Fruit fly (Drosophila melanogaster) whole organism, embryonic: ENCODE data around the gene SP1173.

Experiments used
- Asciz ChIP-seq: fragments of 200-800 bp; sonication (Bioruptor generic); optimal IDR thresholded peaks from 2 replicates; lab custom pipeline; 2017; ENCODE audit warnings: missing biosample characterization, mild to moderate bottlenecking, missing genetic modification characterization, missing genetic modification reagents
- BEAF-32 ChIP-seq: fragments of 200-800 bp; sonication (Bioruptor generic); optimal IDR thresholded peaks from 3 replicates; lab custom pipeline; 2017; ENCODE audit warnings: missing biosample characterization, missing genetic modification characterization, mild to moderate bottlenecking, moderate library complexity, missing genetic modification reagents
- BtbVII ChIP-seq: fragments of 200-800 bp; sonication (Bioruptor generic); optimal IDR thresholded peaks from 3 replicates; lab custom pipeline; 2017; ENCODE audit warnings: missing biosample characterization, mild to moderate bottlenecking, missing genetic modification characterization
- CG10366 ChIP-seq: fragments of 200-800 bp; sonication (Bioruptor generic); IDR thresholded peaks from 2 replicates; pipeline ENCODE4 v1.3.6; 2022; ENCODE audit warnings: missing biosample characterization, missing genetic modification characterization
- CG11093 ChIP-seq: fragments of 200-800 bp; sonication (Bioruptor generic); IDR thresholded peaks from 3 replicates; pipeline ENCODE4 v1.3.6; 2022; ENCODE audit warnings: missing biosample characterization, missing genetic modification characterization
- CG11504 ChIP-seq: fragments of 200-800 bp; sonication (Bioruptor generic); optimal IDR thresholded peaks from 3 replicates; lab custom pipeline; 2019; ENCODE audit warnings: missing biosample characterization, mild to moderate bottlenecking, missing genetic modification characterization, moderate library complexity
- CG12155 ChIP-seq: fragments of 200-800 bp; sonication (Bioruptor generic); optimal IDR thresholded peaks from 3 replicates; lab custom pipeline; 2016; ENCODE audit warnings: missing biosample characterization, missing genetic modification characterization
- CG1233 ChIP-seq: fragments of 200-800 bp; sonication (Bioruptor generic); optimal IDR thresholded peaks from 4 replicates; lab custom pipeline; 2018; ENCODE audit warnings: missing biosample characterization, mild to moderate bottlenecking, missing genetic modification characterization
- CG12769 ChIP-seq: fragments of 200-800 bp; sonication (Bioruptor generic); optimal IDR thresholded peaks from 2 replicates; lab custom pipeline; 2019; ENCODE audit warnings: missing biosample characterization, mild to moderate bottlenecking, missing genetic modification characterization, moderate library complexity
- CG14860 ChIP-seq: fragments of 200-800 bp; sonication (Bioruptor generic); IDR thresholded peaks from 3 replicates; pipeline ENCODE4 v1.3.6; 2022; ENCODE audit warnings: missing biosample characterization, missing genetic modification characterization; ENCODE audit not compliant: partially characterized antibody
- CG18599 ChIP-seq: fragments of 200-800 bp; sonication (Bioruptor generic); optimal IDR thresholded peaks from 3 replicates; lab custom pipeline; 2017; ENCODE audit warnings: missing biosample characterization, missing genetic modification characterization, mild to moderate bottlenecking, moderate library complexity, missing genetic modification reagents
- CG2678 ChIP-seq: fragments of 200-800 bp; sonication (Bioruptor generic); optimal IDR thresholded peaks from 3 replicates; lab custom pipeline; 2019; ENCODE audit warnings: missing biosample characterization, mild to moderate bottlenecking, missing genetic modification characterization, moderate library complexity
- CG2875 ChIP-seq: fragments of 200-800 bp; sonication (Bioruptor generic); optimal IDR thresholded peaks from 2 replicates; lab custom pipeline; 2017; ENCODE audit warnings: missing biosample characterization, mild to moderate bottlenecking, missing genetic modification characterization, missing genetic modification reagents
- CG4282 ChIP-seq: fragments of 200-800 bp; sonication (Bioruptor generic); optimal IDR thresholded peaks from 2 replicates; lab custom pipeline; 2016; ENCODE audit warnings: missing biosample characterization, missing genetic modification characterization
- CG8944 ChIP-seq: fragments of 200-800 bp; sonication (Bioruptor generic); optimal IDR thresholded peaks from 3 replicates; lab custom pipeline; 2016; ENCODE audit warnings: missing biosample characterization, missing genetic modification characterization
- Dll ChIP-seq: fragments of 200-800 bp; sonication (Bioruptor generic); IDR thresholded peaks from 4 replicates; pipeline ENCODE4 v1.3.6; 2022; ENCODE audit warnings: missing biosample characterization, missing genetic modification characterization; ENCODE audit not compliant: partially characterized antibody
- Drgx ChIP-seq: fragments of 200-800 bp; sonication (Bioruptor generic); IDR thresholded peaks from 2 replicates; pipeline ENCODE4 v1.3.6; 2022; ENCODE audit warnings: missing biosample characterization, missing genetic modification characterization
- Fer1 ChIP-seq: fragments of 200-800 bp; sonication (Bioruptor generic); optimal IDR thresholded peaks from 2 replicates; lab custom pipeline; 2017; ENCODE audit warnings: missing biosample characterization, mild to moderate bottlenecking, missing genetic modification characterization
- Hr51 ChIP-seq, 2 experiments: fragments of 200-800 bp; sonication (Bioruptor generic); optimal IDR thresholded peaks; 2 replicates in 1 of 2; 3 replicates in 1 of 2; lab custom pipeline; 2016 to 2018; ENCODE audit warnings: missing biosample characterization in 2 of 2, missing genetic modification characterization in 2 of 2, mild to moderate bottlenecking in 1 of 2, moderate library complexity in 1 of 2
- MBD-R2 ChIP-seq: fragments of 200-800 bp; sonication (Bioruptor generic); IDR thresholded peaks from 2 replicates; pipeline ENCODE4 v1.3.6; 2022; ENCODE audit warnings: missing biosample characterization, missing genetic modification characterization
- Myb ChIP-seq: fragments of 200-800 bp; sonication (Bioruptor generic); optimal IDR thresholded peaks from 2 replicates; lab custom pipeline; 2016; ENCODE audit warnings: missing biosample characterization, missing genetic modification characterization
- NfI ChIP-seq: fragments of 200-800 bp; sonication (Bioruptor generic); optimal IDR thresholded peaks from 3 replicates; lab custom pipeline; 2018; ENCODE audit warnings: missing biosample characterization, mild to moderate bottlenecking, missing genetic modification characterization, moderate library complexity
- PHDP ChIP-seq: fragments of 200-800 bp; sonication (Bioruptor generic); optimal IDR thresholded peaks from 3 replicates; lab custom pipeline; 2018; ENCODE audit warnings: missing biosample characterization, mild to moderate bottlenecking, missing genetic modification characterization, moderate library complexity
- Sry-δ ChIP-seq: fragments of 200-800 bp; sonication (Bioruptor generic); optimal IDR thresholded peaks from 2 replicates; lab custom pipeline; 2016; ENCODE audit warnings: missing biosample characterization, missing genetic modification characterization
- Stat92E ChIP-seq, 3 experiments: fragments of >200 bp in 2 of 3; fragments of 200-800 bp in 1 of 3; sonication (Bioruptor generic) in 1 of 3; optimal IDR thresholded peaks; 2 replicates each; lab custom pipeline; 2017 to 2019; ENCODE audit warnings: missing biosample characterization in 3 of 3, missing genetic modification characterization in 3 of 3, mild to moderate bottlenecking in 1 of 3, moderate library complexity in 1 of 3
- ase ChIP-seq: fragments of 200-800 bp; sonication (Bioruptor generic); IDR thresholded peaks from 3 replicates; pipeline ENCODE4 v1.3.6; 2022; ENCODE audit warnings: missing biosample characterization, missing genetic modification characterization
- chn ChIP-seq: fragments of 200-800 bp; sonication (Bioruptor generic); optimal IDR thresholded peaks from 2 replicates; lab custom pipeline; 2016; ENCODE audit warnings: missing biosample characterization, missing genetic modification characterization
- corto ChIP-seq: fragments of 200-800 bp; sonication (Bioruptor generic); optimal IDR thresholded peaks from 2 replicates; lab custom pipeline; 2016; ENCODE audit warnings: missing biosample characterization, mild to moderate bottlenecking, missing genetic modification characterization, moderate library complexity
- da ChIP-seq: fragments of 200-800 bp; sonication (Bioruptor generic); optimal IDR thresholded peaks from 2 replicates; lab custom pipeline; 2016; ENCODE audit warnings: missing biosample characterization, missing genetic modification characterization
- fd64A ChIP-seq: fragments of 200-800 bp; sonication (Bioruptor generic); optimal IDR thresholded peaks from 3 replicates; lab custom pipeline; 2018; ENCODE audit warnings: missing biosample characterization, mild to moderate bottlenecking, missing genetic modification characterization
- hb ChIP-seq: fragments of 200-800 bp; sonication (Bioruptor generic); IDR thresholded peaks from 3 replicates; pipeline ENCODE4 v1.3.6; 2022; ENCODE audit warnings: missing biosample characterization, missing genetic modification characterization; ENCODE audit not compliant: partially characterized antibody
- hkb ChIP-seq, 2 experiments: fragments of 200-800 bp in 1 of 2; fragments of >200 bp in 1 of 2; sonication (Bioruptor generic) in 1 of 2; IDR thresholded peaks in 1 of 2; optimal IDR thresholded peaks in 1 of 2; 2 replicates each; pipeline versions ENCODE4 v1.3.6 to Lab custom; 2017 to 2022; ENCODE audit warnings: missing biosample characterization in 1 of 2, missing genetic modification characterization in 1 of 2
- jumu ChIP-seq: fragments of 200-800 bp; sonication (Bioruptor generic); optimal IDR thresholded peaks from 3 replicates; lab custom pipeline; 2016; ENCODE audit warnings: missing biosample characterization, missing genetic modification characterization
- kah ChIP-seq: fragments of 200-800 bp; sonication (Bioruptor generic); optimal IDR thresholded peaks from 2 replicates; lab custom pipeline; 2018; ENCODE audit warnings: missing biosample characterization, mild to moderate bottlenecking, missing genetic modification characterization
- lab ChIP-seq: fragments of 200-800 bp; sonication (Bioruptor generic); optimal IDR thresholded peaks from 3 replicates; lab custom pipeline; 2017; ENCODE audit warnings: missing biosample characterization, missing genetic modification characterization, mild to moderate bottlenecking, moderate library complexity, missing genetic modification reagents
- lilli ChIP-seq: fragments of 200-800 bp; sonication (Bioruptor generic); optimal IDR thresholded peaks from 3 replicates; lab custom pipeline; 2016; ENCODE audit warnings: missing biosample characterization, missing genetic modification characterization
- odd ChIP-seq: fragments of 200-800 bp; sonication (Bioruptor generic); optimal IDR thresholded peaks from 2 replicates; lab custom pipeline; 2017; ENCODE audit warnings: missing biosample characterization, mild to moderate bottlenecking, missing genetic modification characterization
- org-1 ChIP-seq: fragments of 200-800 bp; sonication (Bioruptor generic); optimal IDR thresholded peaks from 2 replicates; lab custom pipeline; 2017; ENCODE audit warnings: missing biosample characterization, missing genetic modification characterization
- pb ChIP-seq: fragments of 200-800 bp; sonication (Bioruptor generic); optimal IDR thresholded peaks from 3 replicates; lab custom pipeline; 2016; ENCODE audit warnings: missing biosample characterization, missing genetic modification characterization
- sens-2 ChIP-seq: fragments of 200-800 bp; sonication (Bioruptor generic); IDR thresholded peaks from 2 replicates; pipeline ENCODE4 v1.3.6; 2022; ENCODE audit warnings: missing biosample characterization, missing genetic modification characterization
- sna ChIP-seq: fragments of 200-800 bp; sonication (Bioruptor generic); IDR thresholded peaks from 2 replicates; pipeline ENCODE4 v1.3.6; 2022; ENCODE audit warnings: missing biosample characterization, missing genetic modification characterization; ENCODE audit not compliant: partially characterized antibody
- sob ChIP-seq: fragments of 200-800 bp; sonication (Bioruptor generic); IDR thresholded peaks from 2 replicates; pipeline ENCODE4 v1.3.6; 2022; ENCODE audit warnings: missing biosample characterization, missing genetic modification characterization
- tgo ChIP-seq: fragments of 200-800 bp; sonication (Bioruptor generic); IDR thresholded peaks from 3 replicates; pipeline ENCODE4 v1.3.6; 2022; ENCODE audit warnings: missing biosample characterization, missing genetic modification characterization
- tup ChIP-seq: fragments of 200-800 bp; sonication (Bioruptor generic); optimal IDR thresholded peaks from 2 replicates; lab custom pipeline; 2016; ENCODE audit warnings: missing biosample characterization, mild to moderate bottlenecking, missing genetic modification characterization, moderate library complexity
- twi ChIP-seq: fragments of 200-800 bp; optimal IDR thresholded peaks from 2 replicates; lab custom pipeline; 2019; ENCODE audit warnings: missing biosample characterization, mild to moderate bottlenecking, missing genetic modification characterization, moderate library complexity
- unc-4 ChIP-seq: fragments of 200-800 bp; sonication (Bioruptor generic); IDR thresholded peaks from 2 replicates; pipeline ENCODE4 v1.3.6; 2022; ENCODE audit warnings: missing biosample characterization, missing genetic modification characterization; ENCODE audit not compliant: partially characterized antibody
- zen2 ChIP-seq: fragments of 200-800 bp; sonication (Bioruptor generic); IDR thresholded peaks from 3 replicates; pipeline ENCODE4 v1.3.6; 2022; ENCODE audit warnings: missing biosample characterization, missing genetic modification characterization; ENCODE audit not compliant: partially characterized antibody
- zfh2 ChIP-seq: fragments of 200-800 bp; sonication (Bioruptor generic); optimal IDR thresholded peaks from 2 replicates; lab custom pipeline; 2016; ENCODE audit warnings: missing biosample characterization, missing genetic modification characterization

SP1173 gene

dm6 chr3L:6703368-6703807 lies at the start of gene SP1173:
SP1173 (minus strand) TSS chr3L:6703521.
- TF ChIP-seq tup (GFP tag; lab: Kevin White, UChicago) = no peak
- TF ChIP-seq Hr51 (GFP tag; optimal IDR thresholded peaks at IDR 0.05; lab: Kevin White, UChicago) = peak; percentile 13 to 29
- no peak for TF ChIP-seq CG1233 (GFP tag; lab: Kevin White, UChicago)
- peak; percentile 51 for TF ChIP-seq BtbVII (GFP tag; lab: Kevin White, UChicago)
- no peak for TF ChIP-seq CG12155 (GFP tag; lab: Kevin White, UChicago)
- no peak for TF ChIP-seq CG14860 (GFP tag; lab: Robert Waterston, UW)
- TF ChIP-seq NfI = peak; percentile 33
- TF ChIP-seq Dll (GFP tag; lab: Robert Waterston, UW) = peak; percentile 54; the same call in 2 of the 4 replicates
- no peak for TF ChIP-seq corto (GFP tag; lab: Kevin White, UChicago)
- peak; percentile 15 for TF ChIP-seq CG18599 (GFP tag; lab: Kevin White, UChicago)
- peak; percentile 5 for TF ChIP-seq BEAF-32
- TF ChIP-seq CG11504 (tag; lab: Kevin White, UChicago) = peak; percentile 30
- no peak for TF ChIP-seq CG2875 (GFP tag; lab: Kevin White, UChicago)
- TF ChIP-seq org-1 (GFP tag; lab: Kevin White, UChicago) = peak; percentile 13
- peak; percentile 23 for TF ChIP-seq jumu (GFP tag; lab: Kevin White, UChicago)
- peak; percentile 54 for TF ChIP-seq unc-4 (GFP tag; lab: Robert Waterston, UW)
- no peak for TF ChIP-seq odd
- peak; percentile 34 for TF ChIP-seq CG2678 (tag; lab: Kevin White, UChicago)
- TF ChIP-seq lilli = peak; percentile 29
- peak; percentile 62 for TF ChIP-seq Fer1 (GFP tag; lab: Kevin White, UChicago)
- peak; percentile 17 for TF ChIP-seq PHDP (tag; lab: Kevin White, UChicago)
- TF ChIP-seq da (GFP tag; lab: Kevin White, UChicago) = no peak
- peak; percentile 48; the same call in 1 of the 2 replicates for TF ChIP-seq Drgx
- TF ChIP-seq pb (GFP tag; lab: Kevin White, UChicago) = peak; percentile 24
- TF ChIP-seq Myb (GFP tag; lab: Kevin White, UChicago) = peak; percentile 3
- peak; percentile 68 for TF ChIP-seq sna
- peak; percentile 40; the same call in 1 of the 2 replicates for TF ChIP-seq sens-2 (GFP tag; lab: Robert Waterston, UW)
- peak; percentile 33 for TF ChIP-seq kah (GFP tag; lab: Kevin White, UChicago)
- peak in 1 of 3 experiments; percentile 53 for TF ChIP-seq Stat92E (GFP tag; optimal IDR thresholded peaks at IDR 0.05; lab: Kevin White, UChicago)
- TF ChIP-seq CG12769 (tag; lab: Kevin White, UChicago) = peak; percentile 82
- peak; percentile 13 for TF ChIP-seq Sry-δ (GFP tag; lab: Kevin White, UChicago)
- peak; percentile 20 for TF ChIP-seq fd64A
- no peak for TF ChIP-seq CG4282 (GFP tag; lab: Kevin White, UChicago)
- TF ChIP-seq ase (GFP tag; lab: Robert Waterston, UW) = 0 out of 3 replicates have a peak, but pooled peaks have one; percentile 8
- TF ChIP-seq tgo = peak; percentile 50; the same call in 1 of the 3 replicates
- peak; percentile 20 for TF ChIP-seq chn (GFP tag; lab: Kevin White, UChicago)
- no peak for TF ChIP-seq hb (GFP tag; lab: Robert Waterston, UW)
- peak; percentile 47; the same call in 1 of the 2 replicates for TF ChIP-seq MBD-R2
- peak; percentile 71 for TF ChIP-seq sob (GFP tag; lab: Robert Waterston, UW)
- no peak for TF ChIP-seq CG11093
- TF ChIP-seq twi = peak; percentile 16
- TF ChIP-seq zfh2 (GFP tag; lab: Kevin White, UChicago) = no peak
- TF ChIP-seq lab (GFP tag; lab: Kevin White, UChicago) = peak; percentile 61
- TF ChIP-seq Asciz = no peak
- no peak for TF ChIP-seq hkb (optimal IDR thresholded peaks at IDR 0.05; lab: Kevin White, UChicago)
- peak; percentile 73 for TF ChIP-seq hkb (GFP tag; IDR thresholded peaks at IDR 0.05; lab: Robert Waterston, UW)
- no peak for TF ChIP-seq CG8944
- TF ChIP-seq CG10366 = 0 out of 2 replicates have a peak, but pooled peaks have one; percentile 16
- TF ChIP-seq zen2 (GFP tag; lab: Robert Waterston, UW) = peak; percentile 61; the same call in 2 of the 3 replicates
